Fruit fly (Drosophila melanogaster): Measurements from ENCODE around the gene tal-1A.

The tal-1A gene

dm6 chr3R:13800430-13800848 is 12.5 kb upstream of the tal-1A start (continued):
- TF ChIP-seq bbx (GFP tag; IDR thresholded peaks at IDR 0.05; ENCODE audit: partially characterized antibody) (no peak; the same call in 1 of the 2 replicates), HHEX (GFP tag; optimal IDR thresholded peaks at IDR 0.05) (peak; percentile 90), pan (optimal IDR thresholded peaks at IDR 0.05) (no peak), pan (GFP tag; optimal IDR thresholded peaks at IDR 0.05 in 1 of 2, IDR thresholded peaks at IDR 0.05 in 1 of 2) (peak in 1 of 2 experiments; percentile 96), seq (GFP tag; IDR thresholded peaks at IDR 0.05) (peak; percentile 97), CG3281 (GFP tag; optimal IDR thresholded peaks at IDR 0.05) (peak; percentile 92), CG12299 (tag; optimal IDR thresholded peaks at IDR 0.05) (peak; percentile 89), CG11723 (GFP tag; optimal IDR thresholded peaks at IDR 0.05) (peak; percentile 76), Kr (GFP tag; optimal IDR thresholded peaks at IDR 0.05) (no peak), ranshi (GFP tag; IDR thresholded peaks at IDR 0.05) (peak; percentile 94), CrebB (tag; optimal IDR thresholded peaks at IDR 0.05) (peak; percentile 88), ap (GFP tag; IDR thresholded peaks at IDR 0.05) (peak; percentile 91), ato (GFP tag; IDR thresholded peaks at IDR 0.05; ENCODE audit: partially characterized antibody) (no peak), bsh (GFP tag; optimal IDR thresholded peaks at IDR 0.05) (peak in 1 of 2 experiments; percentile 89), CG7745 (tag; optimal IDR thresholded peaks at IDR 0.05) (no peak), cg (GFP tag; optimal IDR thresholded peaks at IDR 0.05) (peak; percentile 48), dan (GFP tag; IDR thresholded peaks at IDR 0.05) (peak; percentile 60; the same call in 1 of the 2 replicates), CG10959 (GFP tag; IDR thresholded peaks at IDR 0.05) (peak; percentile 90), sqz (GFP tag; optimal IDR thresholded peaks at IDR 0.05) (peak; percentile 85), CG15479 (GFP tag; optimal IDR thresholded peaks at IDR 0.05) (no peak), eve (GFP tag; optimal IDR thresholded peaks at IDR 0.05) (peak in 1 of 2 experiments; percentile 94), stc (GFP tag; IDR thresholded peaks at IDR 0.05) (peak; percentile 92), gt (GFP tag; IDR thresholded peaks at IDR 0.05) (peak; percentile 77; the same call in 1 of the 2 replicates), Oli (tag; optimal IDR thresholded peaks at IDR 0.05) (peak; percentile 90), crc (GFP tag; optimal IDR thresholded peaks at IDR 0.05) (no peak), esg (GFP tag; conservative IDR thresholded peaks at IDR 0.05) (peak; percentile 93), CG17359 (tag; optimal IDR thresholded peaks at IDR 0.05) (peak; percentile 91), chinmo (GFP tag; IDR thresholded peaks at IDR 0.05; ENCODE audit: partially characterized antibody) (no peak), HmgD (GFP tag; optimal IDR thresholded peaks at IDR 0.05) (no peak), E2f1 (GFP tag; IDR thresholded peaks at IDR 0.05) (peak; percentile 91), CG1792 (GFP tag; optimal IDR thresholded peaks at IDR 0.05) (no peak), CG10267 (tag; optimal IDR thresholded peaks at IDR 0.05) (peak; percentile 86), CG12769 (tag; optimal IDR thresholded peaks at IDR 0.05) (peak; percentile 6), zf30C (GFP tag; optimal IDR thresholded peaks at IDR 0.05) (no peak), Meics (GFP tag; optimal IDR thresholded peaks at IDR 0.05) (peak; percentile 91), kni (GFP tag; optimal IDR thresholded peaks at IDR 0.05) (peak; percentile 55), CG10321 (GFP tag; IDR thresholded peaks at IDR 0.05) (peak; percentile 76), Trl (optimal IDR thresholded peaks at IDR 0.05) (peak; percentile 26 to 38), Trl (GFP tag; optimal IDR thresholded peaks at IDR 0.05) (peak; percentile 63), ci (GFP tag; IDR thresholded peaks at IDR 0.05) (peak; percentile 98), abd-A (tag; optimal IDR thresholded peaks at IDR 0.05) (no peak), CG17802 (tag; optimal IDR thresholded peaks at IDR 0.05) (peak; percentile 28), CG15601 (tag; optimal IDR thresholded peaks at IDR 0.05) (peak; percentile 85), aop (GFP tag; IDR thresholded peaks at IDR 0.05) (peak; percentile 60; the same call in 1 of the 2 replicates), CG42726 (GFP tag; IDR thresholded peaks at IDR 0.05; ENCODE audit: partially characterized antibody) (no peak), CG9727 (GFP tag; optimal IDR thresholded peaks at IDR 0.05) (peak; percentile 93), Spps (tag; optimal IDR thresholded peaks at IDR 0.05) (peak; percentile 75), sens-2 (GFP tag; IDR thresholded peaks at IDR 0.05) (peak; percentile 83), Lhr (GFP tag; optimal IDR thresholded peaks at IDR 0.05) (peak; percentile 50), CG7372 (GFP tag; IDR thresholded peaks at IDR 0.05) (peak; percentile 92)

Data from whole organism, embryonic.